Worm (Caenorhabditis elegans): ENCODE data around the gene mdt-4.

mdt-4 gene

ce11 chrII:4942397-4942796 lies 1.4 kb downstream of the mdt-4 start (continued):
- TF ChIP-seq sdz-12 (GFP tag; optimal IDR thresholded peaks at IDR 0.05) = no peak
- TF ChIP-seq zag-1 (tag; optimal IDR thresholded peaks at IDR 0.05) = no peak
- TF ChIP-seq lir-3 (tag; optimal IDR thresholded peaks at IDR 0.05) = no peak
- no peak for TF ChIP-seq nhr-76 (tag; optimal IDR thresholded peaks at IDR 0.05)
- peak; percentile 68; the same call in 1 of the 2 replicates for TF ChIP-seq tra-1 (GFP tag; IDR thresholded peaks at IDR 0.05)
- TF ChIP-seq nhr-10 (tag; optimal IDR thresholded peaks at IDR 0.05) = no peak
- TF ChIP-seq zip-2 (tag; optimal IDR thresholded peaks at IDR 0.05) = no peak
- TF ChIP-seq lin-29 (GFP tag; IDR thresholded peaks at IDR 0.05) = no peak
- TF ChIP-seq ztf-7 (tag; optimal IDR thresholded peaks at IDR 0.05) = no peak
- peak; percentile 82 for TF ChIP-seq egl-43 (GFP tag; IDR thresholded peaks at IDR 0.05)
- TF ChIP-seq skn-1 (tag; optimal IDR thresholded peaks at IDR 0.05) = no peak
- no peak for TF ChIP-seq egl-27 (tag; optimal IDR thresholded peaks at IDR 0.05)
- TF ChIP-seq Y5F2A.4 (GFP tag; optimal IDR thresholded peaks at IDR 0.05) = peak; percentile 58
- TF ChIP-seq jun-1 (tag; optimal IDR thresholded peaks at IDR 0.05) = peak; percentile 6
- peak; percentile 71; the same call in 1 of the 2 replicates for TF ChIP-seq D1046.2 (GFP tag; IDR thresholded peaks at IDR 0.05)
- no peak for TF ChIP-seq zfp-2 (tag; optimal IDR thresholded peaks at IDR 0.05)
- TF ChIP-seq ceh-62 (tag; optimal IDR thresholded peaks at IDR 0.05) = no peak
- TF ChIP-seq unc-39 (tag; optimal IDR thresholded peaks at IDR 0.05) = no peak
- TF ChIP-seq mdl-1 (tag; optimal IDR thresholded peaks at IDR 0.05) = no peak
- TF ChIP-seq lin-13 (GFP tag; optimal IDR thresholded peaks at IDR 0.05) = peak; percentile 55
- TF ChIP-seq zip-11 (GFP tag; IDR thresholded peaks at IDR 0.05) = no peak
- no peak for TF ChIP-seq fkh-10 (GFP tag; optimal IDR thresholded peaks at IDR 0.05)
- peak; percentile 38 to 67; a peak in 2 of 4 replicates for TF ChIP-seq madf-5 (GFP tag; IDR thresholded peaks at IDR 0.05)
- no peak for TF ChIP-seq ces-1 (GFP tag; optimal IDR thresholded peaks at IDR 0.05)
- no peak for TF ChIP-seq ZK337.2 (GFP tag; IDR thresholded peaks at IDR 0.05)
- no peak for TF ChIP-seq tag-97 (GFP tag; IDR thresholded peaks at IDR 0.05)
- TF ChIP-seq arid-1 (GFP tag; conservative IDR thresholded peaks at IDR 0.05) = peak; percentile 84
- peak; percentile 71 for TF ChIP-seq daf-19 (GFP tag; conservative IDR thresholded peaks at IDR 0.05)
- peak; percentile 7 for TF ChIP-seq mxl-3 (GFP tag; optimal IDR thresholded peaks at IDR 0.05)
- TF ChIP-seq rbr-2 (tag; optimal IDR thresholded peaks at IDR 0.05) = peak; percentile 42
- TF ChIP-seq nhr-77 (tag; optimal IDR thresholded peaks at IDR 0.05) = no peak
- TF ChIP-seq daf-16 (GFP tag; optimal IDR thresholded peaks at IDR 0.05) = peak; percentile 4 to 31
- peak; percentile 37 for TF ChIP-seq daf-16 (tag; optimal IDR thresholded peaks at IDR 0.05)
- peak; percentile 74; the same call in 1 of the 2 replicates for TF ChIP-seq Y75B8A.6 (GFP tag; IDR thresholded peaks at IDR 0.05)
- TF ChIP-seq hif-1 (tag; optimal IDR thresholded peaks at IDR 0.05) = peak in 1 of 2 experiments; percentile 32
- no peak for TF ChIP-seq attf-4 (tag; optimal IDR thresholded peaks at IDR 0.05)
- no peak for TF ChIP-seq nhr-28 (tag; optimal IDR thresholded peaks at IDR 0.05)
- no peak for TF ChIP-seq ceh-44 (GFP tag; IDR thresholded peaks at IDR 0.05)
- peak; percentile 53 for TF ChIP-seq aly-2 (tag; optimal IDR thresholded peaks at IDR 0.05)
- peak; percentile 59 for TF ChIP-seq spr-1 (tag; optimal IDR thresholded peaks at IDR 0.05)
- peak; percentile 74 for TF ChIP-seq lim-7 (GFP tag; IDR thresholded peaks at IDR 0.05)
- peak; percentile 90 for TF ChIP-seq ama-1 (optimal IDR thresholded peaks at IDR 0.05)
- TF ChIP-seq ceh-32 (tag; optimal IDR thresholded peaks at IDR 0.05; ENCODE audit: poor library complexity) = no peak
- TF ChIP-seq dve-1 (tag; optimal IDR thresholded peaks at IDR 0.05; ENCODE audit: insufficient read depth) = peak; percentile 23
- TF ChIP-seq T26A8.4 (GFP tag; IDR thresholded peaks at IDR 0.05) = peak; percentile 71
- TF ChIP-seq ceh-28 (tag; optimal IDR thresholded peaks at IDR 0.05) = no peak
- peak; percentile 79 for TF ChIP-seq mes-2 (tag; optimal IDR thresholded peaks at IDR 0.05; ENCODE audit: poor library complexity, severe bottlenecking)
- TF ChIP-seq spr-3 (GFP tag; optimal IDR thresholded peaks at IDR 0.05) = peak; percentile 36
- no peak for TF ChIP-seq unc-62 (GFP tag; optimal IDR thresholded peaks at IDR 0.05 in 1 of 2)
- no peak for TF ChIP-seq unc-62 (tag; optimal IDR thresholded peaks at IDR 0.05)
- TF ChIP-seq mep-1 (tag; optimal IDR thresholded peaks at IDR 0.05) = peak; percentile 27
- no peak for TF ChIP-seq hlh-11 (tag; optimal IDR thresholded peaks at IDR 0.05)
- TF ChIP-seq aha-1 (tag) = peak; percentile 51
- TF ChIP-seq F10B5.3 (tag; optimal IDR thresholded peaks at IDR 0.05) = no peak
